Fruit fly (Drosophila melanogaster): Measurements from ENCODE around the gene CG15536.
A peak's percentile ranks its signal among the peaks of the same experiment; 100 is the strongest.

Gene CG15536

dm6 chr3R:30461608-30462243 is 36.8 kb upstream of the CG15536 start:
- TF ChIP-seq EcR (GFP tag; optimal IDR thresholded peaks at IDR 0.05) (peak; percentile 58), CG17806 (tag; optimal IDR thresholded peaks at IDR 0.05) (peak; percentile 58), CG15710 (tag; optimal IDR thresholded peaks at IDR 0.05) (peak; percentile 67), CG8159 (tag; optimal IDR thresholded peaks at IDR 0.05) (peak; percentile 66), D1 (tag; optimal IDR thresholded peaks at IDR 0.05) (no peak), gl (tag; optimal IDR thresholded peaks at IDR 0.05) (no peak), CG10348 (GFP tag; IDR thresholded peaks at IDR 0.05) (no peak), rn (GFP tag; IDR thresholded peaks at IDR 0.05) (no peak), CG34367 (tag; optimal IDR thresholded peaks at IDR 0.05) (peak; percentile 58), CG13204 (GFP tag; optimal IDR thresholded peaks at IDR 0.05) (peak; percentile 59), Pif1B (GFP tag; optimal IDR thresholded peaks at IDR 0.05) (peak; percentile 48), CG32121 (GFP tag; IDR thresholded peaks at IDR 0.05) (peak; percentile 63), CG12605 (GFP tag; IDR thresholded peaks at IDR 0.05) (peak; percentile 65), CG8301 (tag; optimal IDR thresholded peaks at IDR 0.05) (peak; percentile 63), Pif1A (GFP tag; optimal IDR thresholded peaks at IDR 0.05) (no peak), fd96Ca (GFP tag; IDR thresholded peaks at IDR 0.05) (no peak), CG9948 (tag; optimal IDR thresholded peaks at IDR 0.05) (peak; percentile 55), Snoo (tag; optimal IDR thresholded peaks at IDR 0.05) (peak; percentile 36), CG4496 (GFP tag; IDR thresholded peaks at IDR 0.05) (peak; percentile 41; the same call in 2 of the 3 replicates), Ets98B (GFP tag; IDR thresholded peaks at IDR 0.05) (peak; percentile 56; the same call in 1 of the 2 replicates), CG14655 (GFP tag; optimal IDR thresholded peaks at IDR 0.05) (no peak)

DNA sequence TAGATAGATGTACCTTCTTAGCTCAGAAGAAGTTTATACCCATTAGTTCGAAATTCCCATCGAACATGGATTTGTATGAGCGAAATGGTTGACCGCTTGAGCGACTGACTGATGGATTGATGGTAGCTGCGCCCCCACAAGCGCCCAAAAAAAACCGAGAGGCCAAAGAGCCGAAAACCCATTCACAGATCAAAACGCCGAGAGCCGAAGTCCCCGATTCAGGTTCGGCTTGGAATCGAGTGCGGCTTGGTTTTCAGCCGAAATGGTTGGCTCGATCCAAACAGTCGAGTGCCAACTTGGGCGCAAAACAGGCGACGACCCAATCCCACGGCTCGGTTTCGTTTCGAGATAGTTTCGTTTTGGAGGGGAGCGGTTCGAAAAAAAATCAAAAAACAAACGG is 35.2 kb upstream of the CG15536 start:
- no peak for TF ChIP-seq CG34367 (tag; optimal IDR thresholded peaks at IDR 0.05)
- TF ChIP-seq CG4496 (GFP tag; IDR thresholded peaks at IDR 0.05) = 0 out of 3 replicates have a peak, but pooled peaks have one; percentile 13
- TF ChIP-seq CG32121 (GFP tag; IDR thresholded peaks at IDR 0.05) = 0 out of 2 replicates have a peak, but pooled peaks have one; percentile 41

DNA sequence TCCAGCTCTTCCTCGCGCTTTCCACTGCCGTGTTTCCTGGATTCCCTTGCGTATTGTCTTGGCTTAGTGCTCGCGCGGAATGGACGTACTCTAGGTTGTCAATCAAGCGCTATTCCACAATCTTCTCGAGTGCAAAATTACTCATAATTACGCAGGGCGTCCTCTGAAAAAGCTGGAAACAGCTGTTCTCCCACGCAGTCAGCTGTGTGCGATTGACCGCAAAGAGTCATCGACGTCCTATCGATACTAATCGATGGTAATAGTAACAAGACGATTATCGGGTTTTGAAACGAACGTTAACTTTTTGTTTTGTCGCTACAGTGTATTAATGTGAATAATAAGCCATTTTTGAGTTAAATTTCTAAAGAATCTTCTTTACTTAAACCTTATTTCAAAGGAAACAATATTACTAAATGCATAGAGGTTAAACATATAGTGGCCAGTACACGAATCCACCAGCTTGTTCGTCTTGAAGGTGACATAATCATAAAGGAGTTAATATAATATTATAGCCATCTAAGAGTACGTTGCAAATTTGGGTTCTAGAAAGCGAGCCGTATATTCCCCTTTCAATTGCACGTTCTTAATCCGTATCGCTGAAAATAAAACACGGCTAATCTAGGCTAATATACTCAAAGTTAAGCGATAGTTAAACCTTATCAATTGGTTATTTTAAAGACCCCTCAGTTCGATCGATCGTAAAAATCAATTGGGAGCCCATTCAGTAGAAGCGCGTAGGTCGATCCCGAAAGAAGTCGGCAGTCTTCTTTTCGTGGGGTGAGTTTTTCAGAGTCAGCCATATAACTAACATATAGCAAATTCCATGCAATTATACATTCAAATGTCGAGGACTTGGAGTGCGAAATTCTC is 34.3 kb upstream of the CG15536 start, which contains the start of the genes CG2224 and CDase:
Gene CG2224, minus strand, starts transcription at position 235 of the 870 bp plus-strand sequence.
Gene CDase, plus strand, starts transcription at position 456 of the 870 bp plus-strand sequence.
- TF ChIP-seq CG8301 (tag; optimal IDR thresholded peaks at IDR 0.05) (no peak), Pif1A (GFP tag; optimal IDR thresholded peaks at IDR 0.05) (no peak), fd96Ca (GFP tag; IDR thresholded peaks at IDR 0.05) (no peak), Snoo (tag; optimal IDR thresholded peaks at IDR 0.05) (no peak), CG34367 (tag; optimal IDR thresholded peaks at IDR 0.05) (no peak), D1 (tag; optimal IDR thresholded peaks at IDR 0.05) (no peak)

dm6 chr3R:30455817-30456544 is 31.0 kb upstream of the CG15536 start, which contains the start of gene aralar1:
aralar1 (minus strand) TSS chr3R:30455867.
- TF ChIP-seq CG34367 (tag; optimal IDR thresholded peaks at IDR 0.05) (no peak), CG4496 (GFP tag; IDR thresholded peaks at IDR 0.05) (no peak), gl (tag; optimal IDR thresholded peaks at IDR 0.05) (no peak), rn (GFP tag; IDR thresholded peaks at IDR 0.05) (no peak), D1 (tag; optimal IDR thresholded peaks at IDR 0.05) (no peak), CG8301 (tag; optimal IDR thresholded peaks at IDR 0.05) (no peak), CG13204 (GFP tag; optimal IDR thresholded peaks at IDR 0.05) (no peak), CG14655 (GFP tag; optimal IDR thresholded peaks at IDR 0.05) (no peak), CG8159 (tag; optimal IDR thresholded peaks at IDR 0.05) (no peak), EcR (GFP tag; optimal IDR thresholded peaks at IDR 0.05) (no peak), Snoo (tag; optimal IDR thresholded peaks at IDR 0.05) (no peak), Pif1A (GFP tag; optimal IDR thresholded peaks at IDR 0.05) (no peak), Ets98B (GFP tag; IDR thresholded peaks at IDR 0.05) (no peak), fd96Ca (GFP tag; IDR thresholded peaks at IDR 0.05) (no peak)

DNA sequence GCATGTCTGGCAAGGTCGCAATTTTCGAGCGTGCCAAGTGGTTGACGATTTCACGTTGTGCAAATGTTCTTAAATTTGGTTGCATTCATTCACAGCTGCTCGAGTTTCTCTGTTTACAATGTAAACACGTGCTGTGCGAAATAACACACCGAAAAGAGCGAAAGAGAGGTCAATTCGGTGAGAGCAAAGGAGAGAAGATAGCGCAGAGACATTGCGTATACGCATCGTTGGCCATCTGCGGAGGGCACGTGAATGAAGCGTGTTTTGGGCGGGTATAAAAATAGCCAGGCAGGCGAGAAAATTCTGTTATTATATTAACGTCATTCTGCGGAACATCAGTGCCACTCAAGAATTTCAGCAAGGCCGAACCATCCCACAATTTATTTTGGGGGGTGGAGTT is 29.5 kb upstream of the CG15536 start:
- TF ChIP-seq CG8301 (tag; optimal IDR thresholded peaks at IDR 0.05) = no peak
- TF ChIP-seq D1 (tag; optimal IDR thresholded peaks at IDR 0.05) = no peak
- no peak for TF ChIP-seq CG10348 (GFP tag; IDR thresholded peaks at IDR 0.05)
- TF ChIP-seq CG8159 (tag; optimal IDR thresholded peaks at IDR 0.05) = no peak
- TF ChIP-seq gl (tag; optimal IDR thresholded peaks at IDR 0.05) = no peak
- no peak for TF ChIP-seq CG34367 (tag; optimal IDR thresholded peaks at IDR 0.05)
- TF ChIP-seq CG15710 (tag; optimal IDR thresholded peaks at IDR 0.05) = no peak
- TF ChIP-seq CG9948 (tag; optimal IDR thresholded peaks at IDR 0.05) = no peak
- TF ChIP-seq CG17806 (tag; optimal IDR thresholded peaks at IDR 0.05) = no peak
- TF ChIP-seq CG32121 (GFP tag; IDR thresholded peaks at IDR 0.05) = no peak
- no peak for TF ChIP-seq Snoo (tag; optimal IDR thresholded peaks at IDR 0.05)
- no peak for TF ChIP-seq fd96Ca (GFP tag; IDR thresholded peaks at IDR 0.05)
- no peak for TF ChIP-seq CG14655 (GFP tag; optimal IDR thresholded peaks at IDR 0.05)
- TF ChIP-seq rn (GFP tag; IDR thresholded peaks at IDR 0.05) = no peak
- no peak for TF ChIP-seq CG12605 (GFP tag; IDR thresholded peaks at IDR 0.05)
- TF ChIP-seq CG13204 (GFP tag; optimal IDR thresholded peaks at IDR 0.05) = no peak
